Worm (Caenorhabditis elegans) whole organism, L4 larva: ENCODE results near the gene srg-10.

Experiments used
- D1046.2 ChIP-seq: fragments of 200-800 bp; sonication (Bioruptor generic); IDR thresholded peaks from 2 replicates; pipeline ENCODE4 v1.3.6; 2022; ENCODE audit warnings: missing genetic modification characterization, missing compliant biosample characterization
- F26F4.8 ChIP-seq: fragments of 200-800 bp; sonication (Bioruptor generic); conservative IDR thresholded peaks from 2 replicates; pipeline ENCODE4 v1.3.6; 2022; ENCODE audit warnings: missing genetic modification characterization, missing compliant biosample characterization
- F37D6.2 ChIP-seq: sonication (generic microtip); optimal IDR thresholded peaks from 2 replicates; lab custom pipeline; 2016; ENCODE audit warnings: mild to moderate bottlenecking, missing genetic modification characterization, missing compliant biosample characterization
- F44E2.7 ChIP-seq: fragments of 200-800 bp; sonication (Bioruptor generic); IDR thresholded peaks from 2 replicates; pipeline ENCODE4 v2.1.2; 2022; ENCODE audit warnings: missing genetic modification characterization, missing compliant biosample characterization
- F49E8.2 ChIP-seq: sonication (generic microtip); optimal IDR thresholded peaks from 2 replicates; lab custom pipeline; 2016; ENCODE audit warnings: missing compliant biosample characterization, mild to moderate bottlenecking, missing genetic modification characterization, borderline replicate concordance
- T20F7.1 ChIP-seq: fragments of 200-800 bp; sonication (Bioruptor generic); optimal IDR thresholded peaks from 2 replicates; lab custom pipeline; 2018; ENCODE audit warnings: mild to moderate bottlenecking, missing genetic modification characterization, missing compliant biosample characterization
- ZK337.2 ChIP-seq: fragments of 200-800 bp; sonication (Bioruptor generic); IDR thresholded peaks from 2 replicates; pipeline ENCODE4 v1.3.6; 2022; ENCODE audit warnings: missing genetic modification reagents, missing genetic modification characterization, missing compliant biosample characterization
- ZK546.5 ChIP-seq, 2 experiments: sonication (generic microtip); optimal IDR thresholded peaks; 2 replicates each; lab custom pipeline; 2017; ENCODE audit warnings: missing biosample characterization in 2 of 2, missing genetic modification characterization in 2 of 2
- aha-1 ChIP-seq: fragments of 150-350 bp; peaks from one replicate; lab custom pipeline; 2014; ENCODE audit warnings: missing biosample characterization, missing genetic modification characterization
- arid-1 ChIP-seq: fragments of 200-800 bp; sonication (Bioruptor generic); conservative IDR thresholded peaks from 2 replicates; pipeline ENCODE4 v1.3.6; 2022; ENCODE audit warnings: missing genetic modification reagents, missing genetic modification characterization, missing compliant biosample characterization
- attf-4 ChIP-seq: sonication (generic microtip); optimal IDR thresholded peaks from 3 replicates; lab custom pipeline; 2017; ENCODE audit warnings: missing biosample characterization, missing genetic modification characterization
- ceh-44 ChIP-seq: fragments of 200-800 bp; sonication (Bioruptor generic); IDR thresholded peaks from 2 replicates; pipeline ENCODE4 v1.3.6; 2022; ENCODE audit warnings: missing genetic modification reagents, missing genetic modification characterization, missing compliant biosample characterization
- ceh-62 ChIP-seq: sonication (generic microtip); optimal IDR thresholded peaks from 2 replicates; lab custom pipeline; 2017; ENCODE audit warnings: missing biosample characterization, missing genetic modification characterization
- ceh-82 ChIP-seq: sonication (generic microtip); optimal IDR thresholded peaks from 2 replicates; lab custom pipeline; 2017; ENCODE audit warnings: missing biosample characterization, missing genetic modification characterization
- daf-12 ChIP-seq: fragments of 150-350 bp; optimal IDR thresholded peaks from 2 replicates; lab custom pipeline; 2014; ENCODE audit warnings: missing biosample characterization, missing genetic modification reagents, missing genetic modification characterization
- daf-8 ChIP-seq: fragments of 200-800 bp; sonication (Bioruptor generic); IDR thresholded peaks from 2 replicates; pipeline ENCODE4 v1.3.6; 2022; ENCODE audit warnings: missing genetic modification characterization, missing compliant biosample characterization
- dmd-6 ChIP-seq: fragments of 200-800 bp; sonication (Bioruptor generic); IDR thresholded peaks from 2 replicates; pipeline ENCODE4 v1.3.6; 2022; ENCODE audit warnings: missing genetic modification reagents, missing genetic modification characterization, missing compliant biosample characterization
- dmd-8 ChIP-seq: fragments of 200-800 bp; sonication (Bioruptor generic); IDR thresholded peaks from 2 replicates; pipeline ENCODE4 v1.3.6; 2022; ENCODE audit warnings: missing genetic modification characterization, missing compliant biosample characterization
- duxl-1 ChIP-seq: sonication (generic microtip); optimal IDR thresholded peaks from 2 replicates; lab custom pipeline; 2016; ENCODE audit warnings: mild to moderate bottlenecking, missing genetic modification characterization, moderate library complexity, missing compliant biosample characterization; ENCODE audit not compliant: poor library complexity
- hlh-11 ChIP-seq: fragments of 200-800 bp; sonication (Bioruptor generic); optimal IDR thresholded peaks from 2 replicates; lab custom pipeline; 2018; ENCODE audit warnings: mild to moderate bottlenecking, missing genetic modification characterization, missing compliant biosample characterization
- hmg-1.1 ChIP-seq: fragments of 200-800 bp; sonication (Bioruptor generic); IDR thresholded peaks from 2 replicates; pipeline ENCODE4 v1.3.6; 2022; ENCODE audit warnings: missing genetic modification reagents, missing genetic modification characterization, missing compliant biosample characterization
- jun-1 ChIP-seq: fragments of 150-350 bp; optimal IDR thresholded peaks from 2 replicates; lab custom pipeline; 2014; ENCODE audit warnings: missing biosample characterization, missing genetic modification reagents, missing genetic modification characterization
- lin-1 ChIP-seq: fragments of 200-800 bp; sonication (Bioruptor generic); IDR thresholded peaks from 2 replicates; pipeline ENCODE4 v1.3.6; 2022; ENCODE audit warnings: missing genetic modification reagents, missing genetic modification characterization, missing compliant biosample characterization
- lin-13 ChIP-seq: fragments of 150-350 bp; optimal IDR thresholded peaks from 2 replicates; lab custom pipeline; 2014; ENCODE audit warnings: missing biosample characterization, missing genetic modification reagents, missing genetic modification characterization
- lin-38 ChIP-seq: fragments of 200-800 bp; sonication (Bioruptor generic); IDR thresholded peaks from 2 replicates; pipeline ENCODE4 v1.3.6; 2022; ENCODE audit warnings: missing genetic modification reagents, missing genetic modification characterization, missing compliant biosample characterization
- lir-3 ChIP-seq: sonication (generic microtip); optimal IDR thresholded peaks from 2 replicates; lab custom pipeline; 2016; ENCODE audit warnings: mild to moderate bottlenecking, missing genetic modification characterization, missing compliant biosample characterization
- lsy-2 ChIP-seq, 2 experiments: fragments of 150-350 bp in 1 of 2; sonication (generic microtip) in 1 of 2; optimal IDR thresholded peaks; 2 replicates each; lab custom pipeline; 2014 to 2017; ENCODE audit warnings: missing biosample characterization in 2 of 2, missing genetic modification characterization in 2 of 2
- mdl-1 ChIP-seq, 2 experiments: fragments of 150-350 bp in 1 of 2; sonication (generic microtip) in 1 of 2; optimal IDR thresholded peaks; 2 replicates each; lab custom pipeline; 2014 to 2017; ENCODE audit warnings: missing biosample characterization in 2 of 2, missing genetic modification characterization in 2 of 2
- mdt-29 ChIP-seq: fragments of 200-800 bp; sonication (Bioruptor generic); IDR thresholded peaks from 2 replicates; pipeline ENCODE4 v1.3.6; 2022; ENCODE audit warnings: missing genetic modification reagents, missing genetic modification characterization, missing compliant biosample characterization
- nhr-11 ChIP-seq: fragments of 150-350 bp; optimal IDR thresholded peaks from 2 replicates; lab custom pipeline; 2014; ENCODE audit warnings: missing biosample characterization, missing genetic modification characterization
- nhr-237 ChIP-seq: sonication (generic microtip); optimal IDR thresholded peaks from 2 replicates; lab custom pipeline; 2017; ENCODE audit warnings: missing biosample characterization, missing genetic modification characterization
- nhr-25 ChIP-seq: sonication (generic microtip); optimal IDR thresholded peaks from 2 replicates; lab custom pipeline; 2017; ENCODE audit warnings: missing genetic modification characterization, mild to moderate bottlenecking, missing compliant biosample characterization, antibody characterized with exemption, moderate library complexity, borderline replicate concordance; ENCODE audit not compliant: insufficient read depth
- nhr-41 ChIP-seq: fragments of 200-800 bp; sonication (Bioruptor generic); IDR thresholded peaks from 2 replicates; pipeline ENCODE4 v1.3.6; 2022; ENCODE audit warnings: missing genetic modification reagents, missing genetic modification characterization, missing compliant biosample characterization
- nhr-48 ChIP-seq: sonication (generic microtip); optimal IDR thresholded peaks from 2 replicates; lab custom pipeline; 2016; ENCODE audit warnings: mild to moderate bottlenecking, missing genetic modification characterization, missing compliant biosample characterization
- nhr-77 ChIP-seq: fragments of 150-350 bp; optimal IDR thresholded peaks from 2 replicates; lab custom pipeline; 2014; ENCODE audit warnings: missing biosample characterization, missing genetic modification characterization
- php-3 ChIP-seq: fragments of 200-800 bp; sonication (Bioruptor generic); IDR thresholded peaks from 2 replicates; pipeline ENCODE4 v1.3.6; 2022; ENCODE audit warnings: missing genetic modification reagents, missing genetic modification characterization, missing compliant biosample characterization
- pqm-1 ChIP-seq: sonication (generic microtip); optimal IDR thresholded peaks from 2 replicates; lab custom pipeline; 2017; ENCODE audit warnings: missing biosample characterization, missing genetic modification characterization
- rbr-2 ChIP-seq: sonication (generic microtip); optimal IDR thresholded peaks from 2 replicates; lab custom pipeline; 2016; ENCODE audit warnings: missing genotype, missing genetic modification characterization, missing compliant biosample characterization
- snpc-4 ChIP-seq: fragments of 150-350 bp; optimal IDR thresholded peaks from 2 replicates; lab custom pipeline; 2014; ENCODE audit warnings: missing biosample characterization, missing genetic modification characterization
- spr-1 ChIP-seq: sonication (generic microtip); optimal IDR thresholded peaks from 2 replicates; lab custom pipeline; 2016; ENCODE audit warnings: mild to moderate bottlenecking, missing genetic modification characterization, missing compliant biosample characterization
- vab-7 ChIP-seq: fragments of 200-800 bp; sonication (Bioruptor generic); IDR thresholded peaks from 2 replicates; pipeline ENCODE4 v1.3.6; 2022; ENCODE audit warnings: missing genetic modification reagents, missing genetic modification characterization, missing compliant biosample characterization
- zip-11 ChIP-seq: fragments of 200-800 bp; sonication (Bioruptor generic); IDR thresholded peaks from 2 replicates; pipeline ENCODE4 v1.3.6; 2022; ENCODE audit warnings: missing genetic modification characterization, missing compliant biosample characterization
- ztf-11 ChIP-seq: fragments of 150-350 bp; optimal IDR thresholded peaks from 2 replicates; lab custom pipeline; 2014; ENCODE audit warnings: missing biosample characterization, missing genetic modification characterization

Gene srg-10

DNA sequence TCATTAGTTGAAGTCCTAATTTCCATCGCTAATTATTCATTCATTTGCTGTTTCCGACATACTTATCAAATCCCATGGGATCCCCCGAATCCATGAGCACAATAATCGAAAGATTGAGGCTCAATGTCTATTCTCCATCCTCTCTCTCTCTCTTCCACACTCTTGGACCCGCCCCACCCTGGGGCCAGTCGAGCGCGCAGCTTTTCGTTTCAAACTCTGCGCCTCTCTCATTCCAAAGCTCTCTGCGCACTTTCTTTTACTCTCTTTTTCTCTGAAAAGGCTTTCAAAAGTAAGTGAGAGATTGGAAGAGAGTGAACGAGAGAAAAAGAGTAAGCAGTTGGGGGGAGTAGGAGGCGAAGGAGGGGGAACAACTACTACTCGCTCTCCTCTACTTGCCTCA is 44.2 kb downstream of the srg-10 start, which contains the start of gene acy-1 (continued):
- TF ChIP-seq dmd-6 (peak; percentile 28; the same call in 1 of the 2 replicates), dmd-8 (GFP tag; lab: Robert Waterston, UW) (0 out of 2 replicates have a peak, but pooled peaks have one; percentile 48), nhr-237 (tag; lab: Kevin White, UChicago) (no peak), hlh-11 (tag; lab: Kevin White, UChicago) (peak; percentile 60), vab-7 (GFP tag; lab: Robert Waterston, UW) (no peak), spr-1 (tag; lab: Kevin White, UChicago) (no peak), lir-3 (tag; lab: Kevin White, UChicago) (no peak), duxl-1 (tag; lab: Kevin White, UChicago) (no peak), rbr-2 (peak; percentile 76), ZK546.5 (tag; optimal IDR thresholded peaks at IDR 0.05; lab: Kevin White, UChicago) (no peak), lin-38 (peak; percentile 65), snpc-4 (tag; lab: Kevin White, UChicago) (no peak), F44E2.7 (GFP tag; lab: Robert Waterston, UW) (no peak), hmg-1.1 (GFP tag; lab: Robert Waterston, UW) (peak; percentile 79), arid-1 (GFP tag; lab: Robert Waterston, UW) (no peak), ZK337.2 (GFP tag; lab: Robert Waterston, UW) (no peak), lin-13 (GFP tag; lab: Kevin White, UChicago) (peak; percentile 19), zip-11 (GFP tag; lab: Robert Waterston, UW) (no peak), nhr-25 (tag; lab: Kevin White, UChicago) (no peak), mdt-29 (GFP tag; lab: Robert Waterston, UW) (no peak), mdl-1 (tag; optimal IDR thresholded peaks at IDR 0.05; lab: Kevin White, UChicago) (peak in 1 of 2 experiments; percentile 30), daf-8 (GFP tag; lab: Robert Waterston, UW) (no peak), nhr-77 (tag; lab: Kevin White, UChicago) (no peak), ceh-44 (GFP tag; lab: Robert Waterston, UW) (no peak), lsy-2 (tag; optimal IDR thresholded peaks at IDR 0.05; lab: Kevin White, UChicago) (peak; percentile 66 to 84), ceh-62 (no peak), attf-4 (no peak), D1046.2 (no peak), F37D6.2 (tag; lab: Kevin White, UChicago) (peak; percentile 42), jun-1 (tag; lab: Kevin White, UChicago) (no peak), nhr-11 (tag; lab: Kevin White, UChicago) (peak; percentile 79), ztf-11 (tag; lab: Kevin White, UChicago) (no peak), php-3 (GFP tag; lab: Robert Waterston, UW) (no peak), ceh-82 (no peak), F49E8.2 (tag; lab: Kevin White, UChicago) (no peak), nhr-48 (tag; lab: Kevin White, UChicago) (no peak), F26F4.8 (GFP tag; lab: Robert Waterston, UW) (no peak), nhr-41 (GFP tag; lab: Robert Waterston, UW) (no peak), daf-12 (tag; lab: Kevin White, UChicago) (no peak), T20F7.1 (GFP tag; lab: Kevin White, UChicago) (no peak), aha-1 (tag; lab: Kevin White, UChicago) (peak; percentile 95), lin-1 (no peak), pqm-1 (no peak)
